Worm (Caenorhabditis elegans): ENCODE measurements around the gene coh-4.
A peak's percentile ranks its signal among the peaks of the same experiment; 100 is the strongest.

DNA sequence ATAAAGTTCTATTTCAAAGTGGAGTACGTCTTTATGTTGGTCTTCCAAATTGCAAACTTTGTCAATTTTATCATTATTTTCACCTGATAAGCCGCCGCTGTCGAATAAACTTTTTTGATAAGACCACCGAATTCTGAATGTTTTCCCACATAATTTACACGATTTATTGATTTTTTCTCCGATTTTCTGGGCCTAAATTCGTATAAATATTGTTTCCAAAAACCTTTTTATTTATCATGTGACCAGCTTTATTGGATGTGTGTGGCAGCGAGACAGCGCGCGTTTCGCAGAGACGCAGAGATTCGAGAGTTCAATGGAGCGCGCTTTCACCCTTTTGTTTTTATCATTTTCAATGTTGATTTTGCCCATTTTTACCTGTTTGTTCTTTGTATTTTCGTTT is 32.4 kb downstream of the coh-4 start:
- TF ChIP-seq snpc-4 (GFP tag; optimal IDR thresholded peaks at IDR 0.05) (no peak), snpc-4 (tag; optimal IDR thresholded peaks at IDR 0.05) (peak in 3 of 4 experiments; percentile 7 to 37 (median 23)), atf-7 (tag; optimal IDR thresholded peaks at IDR 0.05) (no peak), B0336.3 (GFP tag; IDR thresholded peaks at IDR 0.05) (no peak), dpl-1 (GFP tag; optimal IDR thresholded peaks at IDR 0.05) (no peak), unc-62 (GFP tag; optimal IDR thresholded peaks at IDR 0.05) (no peak), attf-6 (GFP tag; IDR thresholded peaks at IDR 0.05) (no peak), aptf-2 (GFP tag; conservative IDR thresholded peaks at IDR 0.05) (no peak), nhr-90 (tag; optimal IDR thresholded peaks at IDR 0.05) (no peak), F23B12.7 (tag; optimal IDR thresholded peaks at IDR 0.05; ENCODE audit: insufficient read depth) (no peak), ceh-27 (GFP tag; optimal IDR thresholded peaks at IDR 0.05) (peak; percentile 29)

Data from whole organism, young adult.